Fruit fly (Drosophila melanogaster) whole organism, embryonic: Measurements from ENCODE around the gene Hydr2.
A peak's percentile ranks its signal among the peaks of the same experiment; 100 is the strongest.

Source experiments
- Adf1 ChIP-seq: fragments of 200-800 bp; sonication (Bioruptor generic); IDR thresholded peaks from 2 replicates; pipeline ENCODE4 v1.3.6; 2022; ENCODE audit warnings: missing biosample characterization, missing genetic modification characterization
- C15 ChIP-seq: fragments of 200-800 bp; sonication (Bioruptor generic); IDR thresholded peaks from 3 replicates; pipeline ENCODE4 v1.3.6; 2022; ENCODE audit warnings: missing biosample characterization, missing genetic modification characterization
- CG10543 ChIP-seq: fragments of 200-800 bp; sonication (Bioruptor generic); optimal IDR thresholded peaks from 3 replicates; lab custom pipeline; 2017; ENCODE audit warnings: missing biosample characterization, mild to moderate bottlenecking, missing genetic modification characterization, moderate library complexity
- CG10654 ChIP-seq: fragments of 200-800 bp; sonication (Bioruptor generic); optimal IDR thresholded peaks from 2 replicates; lab custom pipeline; 2016; ENCODE audit warnings: missing biosample characterization, missing genetic modification characterization
- CG11247 ChIP-seq: fragments of 200-800 bp; sonication (Bioruptor generic); IDR thresholded peaks from 2 replicates; pipeline ENCODE4 v1.3.6; 2022; ENCODE audit warnings: missing biosample characterization, missing genetic modification characterization
- CG11456 ChIP-seq: fragments of 200-800 bp; sonication (Bioruptor generic); IDR thresholded peaks from 3 replicates; pipeline ENCODE4 v1.3.6; 2022; ENCODE audit warnings: missing biosample characterization, missing genetic modification characterization
- CG11504 ChIP-seq: fragments of 200-800 bp; sonication (Bioruptor generic); optimal IDR thresholded peaks from 3 replicates; lab custom pipeline; 2019; ENCODE audit warnings: missing biosample characterization, mild to moderate bottlenecking, missing genetic modification characterization, moderate library complexity
- CG16813 ChIP-seq: fragments of 200-800 bp; sonication (Bioruptor generic); IDR thresholded peaks from 3 replicates; pipeline ENCODE4 v1.3.6; 2022; ENCODE audit warnings: missing biosample characterization, missing genetic modification characterization; ENCODE audit not compliant: partially characterized antibody
- CG17568 ChIP-seq: fragments of 200-800 bp; sonication (Bioruptor generic); optimal IDR thresholded peaks from 2 replicates; lab custom pipeline; 2018; ENCODE audit warnings: missing biosample characterization, mild to moderate bottlenecking, missing genetic modification characterization, moderate library complexity
- CG18262 ChIP-seq: fragments of 200-800 bp; optimal IDR thresholded peaks from 3 replicates; lab custom pipeline; 2019; ENCODE audit warnings: missing biosample characterization, mild to moderate bottlenecking, missing genetic modification characterization, moderate library complexity
- CG18476 ChIP-seq: fragments of 200-800 bp; sonication (Bioruptor generic); optimal IDR thresholded peaks from 2 replicates; lab custom pipeline; 2016; ENCODE audit warnings: missing biosample characterization, mild to moderate bottlenecking, missing genetic modification characterization
- CG2202 ChIP-seq: fragments of 200-800 bp; sonication (Bioruptor generic); optimal IDR thresholded peaks from 2 replicates; lab custom pipeline; 2018; ENCODE audit warnings: missing biosample characterization, mild to moderate bottlenecking, missing genetic modification characterization
- CG2712 ChIP-seq: fragments of 200-800 bp; optimal IDR thresholded peaks from 3 replicates; lab custom pipeline; 2019; ENCODE audit warnings: missing biosample characterization, mild to moderate bottlenecking, missing genetic modification characterization, moderate library complexity
- CG30403 ChIP-seq: fragments of 200-800 bp; sonication (Bioruptor generic); optimal IDR thresholded peaks from 3 replicates; lab custom pipeline; 2016; ENCODE audit warnings: missing biosample characterization, missing genetic modification characterization
- CG34422 ChIP-seq: fragments of 200-800 bp; sonication (Bioruptor generic); IDR thresholded peaks from 3 replicates; pipeline ENCODE4 v1.3.6; 2022; ENCODE audit warnings: missing biosample characterization, missing genetic modification characterization
- CG4360 ChIP-seq: fragments of 200-800 bp; sonication (Bioruptor generic); IDR thresholded peaks from 2 replicates; pipeline ENCODE4 v1.3.6; 2022; ENCODE audit warnings: missing biosample characterization, missing genetic modification characterization
- CG8765 ChIP-seq: fragments of 200-800 bp; sonication (Bioruptor generic); IDR thresholded peaks from 2 replicates; pipeline ENCODE4 v1.3.6; 2022; ENCODE audit warnings: missing biosample characterization, missing genetic modification characterization
- Dip2 ChIP-seq: fragments of 200-800 bp; sonication (Bioruptor generic); IDR thresholded peaks from 2 replicates; pipeline ENCODE4 v1.3.6; 2022; ENCODE audit warnings: missing biosample characterization, missing genetic modification characterization
- Drgx ChIP-seq: fragments of 200-800 bp; sonication (Bioruptor generic); IDR thresholded peaks from 2 replicates; pipeline ENCODE4 v1.3.6; 2022; ENCODE audit warnings: missing biosample characterization, missing genetic modification characterization
- ERR ChIP-seq: fragments of 200-800 bp; sonication (Bioruptor generic); optimal IDR thresholded peaks from 2 replicates; lab custom pipeline; 2016; ENCODE audit warnings: missing biosample characterization, missing genetic modification characterization
- Fer2 ChIP-seq: fragments of 200-800 bp; sonication (Bioruptor generic); optimal IDR thresholded peaks from 2 replicates; lab custom pipeline; 2018; ENCODE audit warnings: missing biosample characterization, mild to moderate bottlenecking, missing genetic modification characterization, moderate library complexity
- H2.0 ChIP-seq: fragments of 200-800 bp; sonication (Bioruptor generic); IDR thresholded peaks from 2 replicates; pipeline ENCODE4 v1.3.6; 2022; ENCODE audit warnings: missing biosample characterization, missing genetic modification characterization
- HLH54F ChIP-seq: fragments of 200-800 bp; sonication (Bioruptor generic); optimal IDR thresholded peaks from 3 replicates; lab custom pipeline; 2016; ENCODE audit warnings: missing biosample characterization, missing genetic modification characterization
- Hmx ChIP-seq: fragments of 200-800 bp; sonication (Bioruptor generic); optimal IDR thresholded peaks from 2 replicates; lab custom pipeline; 2016; ENCODE audit warnings: missing biosample characterization, missing genetic modification characterization
- Hr78 ChIP-seq, 2 experiments: fragments of 200-800 bp in 1 of 2; fragments of >200 bp in 1 of 2; sonication (Bioruptor generic) in 1 of 2; optimal IDR thresholded peaks; 2 replicates each; lab custom pipeline; 2017 to 2019; ENCODE audit warnings: missing biosample characterization in 2 of 2, missing genetic modification characterization in 2 of 2, mild to moderate bottlenecking in 1 of 2, moderate library complexity in 1 of 2
- MTF-1 ChIP-seq: fragments of 200-800 bp; sonication (Bioruptor generic); optimal IDR thresholded peaks from 2 replicates; lab custom pipeline; 2018; ENCODE audit warnings: missing biosample characterization, mild to moderate bottlenecking, missing genetic modification characterization, borderline replicate concordance
- Meics ChIP-seq: fragments of 200-800 bp; sonication (Bioruptor generic); optimal IDR thresholded peaks from 2 replicates; lab custom pipeline; 2017; ENCODE audit warnings: missing biosample characterization, mild to moderate bottlenecking, missing genetic modification characterization
- NFAT ChIP-seq: fragments of 200-800 bp; sonication (Bioruptor generic); IDR thresholded peaks from 2 replicates; pipeline ENCODE4 v1.3.6; 2022; ENCODE audit warnings: missing biosample characterization, missing genetic modification characterization
- Side ChIP-seq: fragments of 200-800 bp; sonication (Bioruptor generic); optimal IDR thresholded peaks from 2 replicates; lab custom pipeline; 2016; ENCODE audit warnings: missing biosample characterization, missing genetic modification characterization
- Sry-δ ChIP-seq: fragments of 200-800 bp; sonication (Bioruptor generic); optimal IDR thresholded peaks from 2 replicates; lab custom pipeline; 2016; ENCODE audit warnings: missing biosample characterization, missing genetic modification characterization
- Taf1 ChIP-seq: fragments of 200-800 bp; sonication (Bioruptor generic); IDR thresholded peaks from 2 replicates; pipeline ENCODE4 v1.3.6; 2022; ENCODE audit warnings: missing biosample characterization, missing genetic modification characterization
- Trl ChIP-seq, 3 experiments: fragments of >200 bp in 2 of 3; fragments of 200-800 bp in 1 of 3; sonication (Bioruptor generic) in 1 of 3; optimal IDR thresholded peaks; 2 replicates in 1 of 3; 3 replicates in 2 of 3; lab custom pipeline; 2016 to 2017; ENCODE audit warnings: missing biosample characterization in 1 of 3, missing genetic modification characterization in 1 of 3
- ara ChIP-seq: fragments of 200-800 bp; sonication (Bioruptor generic); IDR thresholded peaks from 2 replicates; pipeline ENCODE4 v1.3.6; 2022; ENCODE audit warnings: missing biosample characterization, missing genetic modification characterization
- bbx ChIP-seq: fragments of 200-800 bp; sonication (Bioruptor generic); IDR thresholded peaks from 2 replicates; pipeline ENCODE4 v1.3.6; 2022; ENCODE audit warnings: missing biosample characterization, missing genetic modification characterization; ENCODE audit not compliant: partially characterized antibody
- caup ChIP-seq: fragments of 200-800 bp; sonication (Bioruptor generic); optimal IDR thresholded peaks from 3 replicates; lab custom pipeline; 2017; ENCODE audit warnings: missing biosample characterization, mild to moderate bottlenecking, missing genetic modification characterization, moderate library complexity; ENCODE audit not compliant: severe bottlenecking
- ci ChIP-seq: fragments of 200-800 bp; sonication (Bioruptor generic); IDR thresholded peaks from 3 replicates; pipeline ENCODE4 v1.3.6; 2022; ENCODE audit warnings: missing biosample characterization, missing genetic modification characterization
- crp ChIP-seq, 2 experiments: fragments of 200-800 bp; sonication (Bioruptor generic); optimal IDR thresholded peaks; 2 replicates in 1 of 2; 3 replicates in 1 of 2; lab custom pipeline; 2017; ENCODE audit warnings: missing biosample characterization in 2 of 2, missing genetic modification characterization in 2 of 2, mild to moderate bottlenecking in 1 of 2, moderate library complexity in 1 of 2
- emc ChIP-seq: fragments of 200-800 bp; sonication (Bioruptor generic); optimal IDR thresholded peaks from 2 replicates; lab custom pipeline; 2016; ENCODE audit warnings: missing biosample characterization, missing genetic modification characterization
- esg ChIP-seq: fragments of 200-800 bp; sonication (Bioruptor generic); conservative IDR thresholded peaks from 2 replicates; pipeline ENCODE4 v1.3.6; 2022; ENCODE audit warnings: missing biosample characterization, missing genetic modification characterization
- fd64A ChIP-seq: fragments of 200-800 bp; sonication (Bioruptor generic); optimal IDR thresholded peaks from 3 replicates; lab custom pipeline; 2018; ENCODE audit warnings: missing biosample characterization, mild to moderate bottlenecking, missing genetic modification characterization
- h ChIP-seq: fragments of >200 bp; optimal IDR thresholded peaks from 2 replicates; lab custom pipeline; 2017
- jigr1 ChIP-seq: fragments of 200-800 bp; sonication (Bioruptor generic); IDR thresholded peaks from 3 replicates; pipeline ENCODE4 v1.3.6; 2022; ENCODE audit warnings: missing biosample characterization, missing genetic modification characterization
- onecut ChIP-seq: fragments of 200-800 bp; sonication (Bioruptor generic); IDR thresholded peaks from 2 replicates; pipeline ENCODE4 v1.3.6; 2022; ENCODE audit warnings: missing biosample characterization, missing genetic modification characterization
- otp ChIP-seq: fragments of 200-800 bp; sonication (Bioruptor generic); IDR thresholded peaks from 3 replicates; pipeline ENCODE4, ENCODE4 v1.3.6; 2022; ENCODE audit warnings: missing biosample characterization, missing genetic modification characterization
- sens-2 ChIP-seq: fragments of 200-800 bp; sonication (Bioruptor generic); IDR thresholded peaks from 2 replicates; pipeline ENCODE4 v1.3.6; 2022; ENCODE audit warnings: missing biosample characterization, missing genetic modification characterization
- sisA ChIP-seq: fragments of 200-800 bp; sonication (Bioruptor generic); IDR thresholded peaks from 2 replicates; pipeline ENCODE4 v1.3.6; 2022; ENCODE audit warnings: missing biosample characterization, missing genetic modification characterization
- sug ChIP-seq: fragments of 200-800 bp; optimal IDR thresholded peaks from 2 replicates; lab custom pipeline; 2019; ENCODE audit warnings: missing biosample characterization, mild to moderate bottlenecking, missing genetic modification characterization, moderate library complexity
- trh ChIP-seq: fragments of 200-800 bp; sonication (Bioruptor generic); optimal IDR thresholded peaks from 2 replicates; lab custom pipeline; 2016; ENCODE audit warnings: missing biosample characterization, missing genetic modification characterization
- vfl ChIP-seq: fragments of 200-800 bp; sonication (Bioruptor generic); optimal IDR thresholded peaks from 2 replicates; lab custom pipeline; 2016; ENCODE audit warnings: missing biosample characterization, missing genetic modification characterization
- vvl ChIP-seq: fragments of 200-800 bp; sonication (Bioruptor generic); IDR thresholded peaks from 2 replicates; pipeline ENCODE4 v1.3.6; 2022; ENCODE audit warnings: missing biosample characterization, missing genetic modification characterization
- zen ChIP-seq: fragments of 200-800 bp; sonication (Bioruptor generic); optimal IDR thresholded peaks from 3 replicates; lab custom pipeline; 2018; ENCODE audit warnings: missing biosample characterization, mild to moderate bottlenecking, missing genetic modification characterization, moderate library complexity

Gene Hydr2

dm6 chr2L:3124500-3124977 lies 38.9 kb upstream of the Hydr2 start (continued):
- no peak for TF ChIP-seq sisA
- no peak for TF ChIP-seq CG16813 (GFP tag; lab: Robert Waterston, UW)
- peak; percentile 63; the same call in 2 of the 3 replicates for TF ChIP-seq ci (GFP tag; lab: Robert Waterston, UW)
- TF ChIP-seq C15 (GFP tag; lab: Robert Waterston, UW) = no peak
- no peak for TF ChIP-seq ara (GFP tag; lab: Robert Waterston, UW)
- no peak for TF ChIP-seq Hmx (GFP tag; lab: Kevin White, UChicago)
- TF ChIP-seq Adf1 = peak; percentile 99
- peak; percentile 70 for TF ChIP-seq CG18476
- 0 out of 2 replicates have a peak, but pooled peaks have one; percentile 30 for TF ChIP-seq Drgx (GFP tag; lab: Robert Waterston, UW)
- TF ChIP-seq CG10654 (GFP tag; lab: Kevin White, UChicago) = no peak
- peak; percentile 45; the same call in 1 of the 2 replicates for TF ChIP-seq NFAT (GFP tag; lab: Robert Waterston, UW)
- no peak for TF ChIP-seq h
- peak; percentile 53; the same call in 1 of the 3 replicates for TF ChIP-seq CG11456 (GFP tag; lab: Robert Waterston, UW)
- no peak for TF ChIP-seq Meics (GFP tag; lab: Kevin White, UChicago)
- TF ChIP-seq Side (GFP tag; lab: Kevin White, UChicago) = peak; percentile 13
- 0 out of 3 replicates have a peak, but pooled peaks have one; percentile 6 for TF ChIP-seq otp
- no peak for TF ChIP-seq HLH54F (GFP tag; lab: Kevin White, UChicago)
- no peak for TF ChIP-seq CG2712 (tag; lab: Kevin White, UChicago)
- TF ChIP-seq CG34422 = no peak
- no peak for TF ChIP-seq Dip2 (GFP tag; lab: Robert Waterston, UW)
- TF ChIP-seq caup (GFP tag; lab: Kevin White, UChicago) = no peak
- no peak for TF ChIP-seq ERR (GFP tag; lab: Kevin White, UChicago)
- TF ChIP-seq CG30403 = no peak
- TF ChIP-seq CG4360 (GFP tag; lab: Robert Waterston, UW) = no peak
- no peak for TF ChIP-seq bbx (GFP tag; lab: Robert Waterston, UW)
- no peak for TF ChIP-seq fd64A (GFP tag; lab: Kevin White, UChicago)
- peak in 1 of 2 experiments; percentile 67 for TF ChIP-seq crp (GFP tag; optimal IDR thresholded peaks at IDR 0.05; lab: Kevin White, UChicago)
- TF ChIP-seq jigr1 (GFP tag; lab: Robert Waterston, UW) = no peak
- no peak for TF ChIP-seq trh (GFP tag; lab: Kevin White, UChicago)
- peak; percentile 99 for TF ChIP-seq sug (tag; lab: Kevin White, UChicago)
- TF ChIP-seq onecut (GFP tag; lab: Robert Waterston, UW) = no peak
- TF ChIP-seq sens-2 (GFP tag; lab: Robert Waterston, UW) = no peak
- TF ChIP-seq zen = no peak
- no peak for TF ChIP-seq CG10543
- no peak for TF ChIP-seq Fer2 (tag; lab: Kevin White, UChicago)
- peak; percentile 59 to 63 for TF ChIP-seq Trl (optimal IDR thresholded peaks at IDR 0.05; lab: Kevin White, UChicago)
- TF ChIP-seq Trl (GFP tag; optimal IDR thresholded peaks at IDR 0.05; lab: Kevin White, UChicago) = no peak
- no peak for TF ChIP-seq CG11504
- TF ChIP-seq CG17568 (GFP tag; lab: Kevin White, UChicago) = no peak
- TF ChIP-seq CG2202 = no peak
- no peak for TF ChIP-seq esg
- peak in 1 of 2 experiments; percentile 61 for TF ChIP-seq Hr78 (GFP tag; optimal IDR thresholded peaks at IDR 0.05; lab: Kevin White, UChicago)
- TF ChIP-seq MTF-1 (GFP tag; lab: Kevin White, UChicago) = no peak
- no peak for TF ChIP-seq Sry-δ (GFP tag; lab: Kevin White, UChicago)
- no peak for TF ChIP-seq CG11247 (GFP tag; lab: Robert Waterston, UW)
- no peak for TF ChIP-seq Taf1
- no peak for TF ChIP-seq CG8765 (GFP tag; lab: Robert Waterston, UW)
- TF ChIP-seq vfl (GFP tag; lab: Kevin White, UChicago) = no peak
- peak; percentile 18; the same call in 1 of the 2 replicates for TF ChIP-seq vvl
- TF ChIP-seq CG18262 = no peak
- no peak for TF ChIP-seq emc (GFP tag; lab: Kevin White, UChicago)
- TF ChIP-seq H2.0 (GFP tag; lab: Robert Waterston, UW) = no peak
